Fruit fly (Drosophila melanogaster) whole organism, prepupa: ENCODE measurements around the gene CG10508.

Experiments used
- CG16779 ChIP-seq: fragments of 200-800 bp; sonication (Bioruptor generic); optimal IDR thresholded peaks from 3 replicates; lab custom pipeline; 2017; ENCODE audit warnings: missing biosample characterization, mild to moderate bottlenecking, missing genetic modification characterization
- cyc ChIP-seq: fragments of 200-800 bp; sonication (Bioruptor generic); optimal IDR thresholded peaks from 3 replicates; lab custom pipeline; 2016; ENCODE audit warnings: missing biosample characterization, missing genetic modification characterization
- dsx ChIP-seq: fragments of 200-800 bp; optimal IDR thresholded peaks from 3 replicates; lab custom pipeline; 2019; ENCODE audit warnings: missing biosample characterization, mild to moderate bottlenecking, missing genetic modification characterization, moderate library complexity; ENCODE audit not compliant: poor library complexity, severe bottlenecking
- topi ChIP-seq: fragments of 200-800 bp; sonication (Bioruptor generic); optimal IDR thresholded peaks from 3 replicates; lab custom pipeline; 2016; ENCODE audit warnings: missing biosample characterization, missing genetic modification characterization

DNA sequence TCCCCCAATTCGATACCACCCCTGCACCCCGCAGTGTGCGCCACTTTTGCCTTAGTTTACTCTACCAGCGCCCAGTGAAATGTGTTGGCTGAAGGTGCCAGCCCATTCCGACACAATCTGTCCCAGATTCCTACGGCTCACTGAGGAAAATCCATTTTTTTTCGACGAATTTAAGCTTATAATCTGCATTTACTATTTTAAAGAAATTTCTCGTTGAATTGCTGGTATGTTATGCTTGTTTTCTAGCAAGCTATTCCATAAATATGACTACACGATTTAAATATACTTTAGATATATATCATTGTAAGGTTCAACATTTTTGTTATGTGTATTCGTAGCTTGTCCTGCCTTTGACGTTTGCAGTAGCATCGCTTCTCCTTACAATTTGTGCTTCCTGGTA, 13.3 kb downstream of the CG10508 start:
- TF ChIP-seq topi (GFP tag; lab: Kevin White, UChicago) (no peak), CG16779 (tag; lab: Kevin White, UChicago) (no peak), dsx (GFP tag; lab: Kevin White, UChicago) (no peak), cyc (GFP tag; lab: Kevin White, UChicago) (no peak)
